Worm (Caenorhabditis elegans) whole organism, midembryonic: ENCODE measurements around the gene C42D4.3.

ENCODE experiments used
- T22C8.4 ChIP-seq: fragments of 200-800 bp; sonication (Bioruptor generic); IDR thresholded peaks from 2 replicates; pipeline ENCODE4 v1.3.6; 2022; ENCODE audit warnings: missing genetic modification characterization, missing compliant biosample characterization
- cog-1 ChIP-seq: sonication (generic microtip); optimal IDR thresholded peaks from 2 replicates; lab custom pipeline; 2016; ENCODE audit warnings: missing genetic modification characterization, missing compliant biosample characterization
- flt-1 ChIP-seq: fragments of 200-800 bp; sonication (Bioruptor generic); IDR thresholded peaks from 2 replicates; pipeline ENCODE4 v1.3.6; 2022; ENCODE audit warnings: missing genetic modification characterization, missing compliant biosample characterization
- klf-2 ChIP-seq: fragments of 200-800 bp; sonication (Bioruptor generic); conservative IDR thresholded peaks from 2 replicates; pipeline ENCODE4 v1.3.6; 2022; ENCODE audit warnings: missing genetic modification reagents, missing genetic modification characterization, missing compliant biosample characterization
- med-1 ChIP-seq: sonication (generic microtip); optimal IDR thresholded peaks from 2 replicates; lab custom pipeline; 2017; ENCODE audit warnings: missing genetic modification characterization, mild to moderate bottlenecking, missing compliant biosample characterization, antibody characterized with exemption, missing genetic modification reagents; ENCODE audit not compliant: insufficient read depth
- ref-1 ChIP-seq: fragments of 200-800 bp; sonication (Bioruptor generic); conservative IDR thresholded peaks from 2 replicates; pipeline ENCODE4 v1.3.6; 2022; ENCODE audit warnings: missing genetic modification reagents, missing genetic modification characterization, missing compliant biosample characterization
- tab-1 ChIP-seq: fragments of 200-800 bp; sonication (Bioruptor generic); IDR thresholded peaks from 2 replicates; pipeline ENCODE4 v1.3.6; 2022; ENCODE audit warnings: missing genetic modification characterization, missing compliant biosample characterization
- ztf-23 ChIP-seq: fragments of 200-800 bp; sonication (Bioruptor generic); IDR thresholded peaks from 2 replicates; pipeline ENCODE4 v1.3.6; 2022; ENCODE audit warnings: missing genetic modification reagents, missing genetic modification characterization, missing compliant biosample characterization
- ztf-29 ChIP-seq: fragments of 200-800 bp; sonication (Bioruptor generic); IDR thresholded peaks from 2 replicates; pipeline ENCODE4 v1.3.6; 2022; ENCODE audit warnings: missing genetic modification reagents, missing genetic modification characterization, missing compliant biosample characterization

C42D4.3 gene

ce11 chrIV:7190409-7190808 lies 11.4 kb downstream of the C42D4.3 start:
- no peak for TF ChIP-seq ztf-23 (GFP tag; lab: Robert Waterston, UW)
- no peak for TF ChIP-seq ref-1 (GFP tag; lab: Robert Waterston, UW)
- TF ChIP-seq flt-1 (GFP tag; lab: Robert Waterston, UW), result no peak
- TF ChIP-seq tab-1, result no peak

ce11 chrIV:7191745-7192144 lies 12.7 kb downstream of the C42D4.3 start, which contains the start of gene R13A1.5:
R13A1.5 (minus strand) TSS chrIV:7191845.
- TF ChIP-seq ztf-29, result no peak
- TF ChIP-seq ztf-23 (GFP tag; lab: Robert Waterston, UW), result no peak
- TF ChIP-seq T22C8.4 (GFP tag; lab: Robert Waterston, UW), result no peak

ce11 chrIV:7195734-7196133 lies 16.7 kb downstream of the C42D4.3 start, which contains the start of gene best-16:
best-16 (minus strand) TSS chrIV:7195834.
- TF ChIP-seq med-1 (GFP tag; lab: Kevin White, UChicago), result no peak
- TF ChIP-seq klf-2 (GFP tag; lab: Robert Waterston, UW), result no peak
- no peak for TF ChIP-seq ztf-23 (GFP tag; lab: Robert Waterston, UW)
- TF ChIP-seq tab-1, result no peak
- TF ChIP-seq ref-1 (GFP tag; lab: Robert Waterston, UW), result no peak
- no peak for TF ChIP-seq flt-1 (GFP tag; lab: Robert Waterston, UW)
- no peak for TF ChIP-seq T22C8.4 (GFP tag; lab: Robert Waterston, UW)
- no peak for TF ChIP-seq cog-1
- TF ChIP-seq ztf-29, result no peak

- TF ChIP-seq T22C8.4 (GFP tag; lab: Robert Waterston, UW) (no peak), klf-2 (GFP tag; lab: Robert Waterston, UW) (no peak), ref-1 (GFP tag; lab: Robert Waterston, UW) (no peak), ztf-29 (no peak), cog-1 (no peak), tab-1 (no peak)
Observed at ce11 chrIV:7196853-7197252, 17.8 kb downstream of the C42D4.3 start, which contains the start of gene unc-8. unc-8 (plus strand) TSS chrIV:7197153.

- TF ChIP-seq T22C8.4 (GFP tag; lab: Robert Waterston, UW) (no peak), klf-2 (GFP tag; lab: Robert Waterston, UW) (no peak), ztf-23 (GFP tag; lab: Robert Waterston, UW) (no peak), ztf-29 (no peak), ref-1 (GFP tag; lab: Robert Waterston, UW) (no peak), med-1 (GFP tag; lab: Kevin White, UChicago) (no peak), tab-1 (no peak), cog-1 (no peak)
Observed at ce11 chrIV:7203696-7204095, 24.7 kb downstream of the C42D4.3 start, which contains the start of gene R13A1.3. R13A1.3 (plus strand) TSS chrIV:7203996.

- TF ChIP-seq ztf-29 (no peak), flt-1 (GFP tag; lab: Robert Waterston, UW) (no peak), ztf-23 (GFP tag; lab: Robert Waterston, UW) (no peak), T22C8.4 (GFP tag; lab: Robert Waterston, UW) (no peak), tab-1 (no peak), klf-2 (GFP tag; lab: Robert Waterston, UW) (no peak), ref-1 (GFP tag; lab: Robert Waterston, UW) (no peak)
Observed at ce11 chrIV:7205969-7206368, 26.9 kb downstream of the C42D4.3 start, which contains the start of gene kcc-1. kcc-1 (plus strand) TSS chrIV:7206269.

- TF ChIP-seq T22C8.4 (GFP tag; lab: Robert Waterston, UW) (no peak), flt-1 (GFP tag; lab: Robert Waterston, UW) (no peak), med-1 (GFP tag; lab: Kevin White, UChicago) (no peak), ref-1 (GFP tag; lab: Robert Waterston, UW) (no peak), tab-1 (no peak), cog-1 (no peak), ztf-23 (GFP tag; lab: Robert Waterston, UW) (no peak), ztf-29 (no peak), klf-2 (GFP tag; lab: Robert Waterston, UW) (no peak)
Observed at ce11 chrIV:7208961-7209360, 29.9 kb downstream of the C42D4.3 start.

- TF ChIP-seq tab-1 (no peak), ref-1 (GFP tag; lab: Robert Waterston, UW) (no peak), ztf-23 (GFP tag; lab: Robert Waterston, UW) (no peak), med-1 (GFP tag; lab: Kevin White, UChicago) (no peak), ztf-29 (no peak), klf-2 (GFP tag; lab: Robert Waterston, UW) (no peak), flt-1 (GFP tag; lab: Robert Waterston, UW) (no peak), T22C8.4 (GFP tag; lab: Robert Waterston, UW) (no peak), cog-1 (no peak)
Observed at ce11 chrIV:7211313-7211712, 32.3 kb downstream of the C42D4.3 start.

ce11 chrIV:7212769-7213168 lies 33.7 kb downstream of the C42D4.3 start:
- TF ChIP-seq cog-1 (no peak), med-1 (GFP tag; lab: Kevin White, UChicago) (no peak), ztf-29 (no peak), tab-1 (no peak), klf-2 (GFP tag; lab: Robert Waterston, UW) (no peak), T22C8.4 (GFP tag; lab: Robert Waterston, UW) (no peak), ztf-23 (GFP tag; lab: Robert Waterston, UW) (no peak), flt-1 (GFP tag; lab: Robert Waterston, UW) (no peak), ref-1 (GFP tag; lab: Robert Waterston, UW) (no peak)

- TF ChIP-seq flt-1 (GFP tag; lab: Robert Waterston, UW) (no peak), tab-1 (no peak), cog-1 (no peak), ztf-23 (GFP tag; lab: Robert Waterston, UW) (no peak), ref-1 (GFP tag; lab: Robert Waterston, UW) (no peak), ztf-29 (no peak), T22C8.4 (GFP tag; lab: Robert Waterston, UW) (no peak), klf-2 (GFP tag; lab: Robert Waterston, UW) (no peak), med-1 (GFP tag; lab: Kevin White, UChicago) (no peak)
Observed at ce11 chrIV:7216210-7216609, 37.2 kb downstream of the C42D4.3 start.
